Fruit fly (Drosophila melanogaster) whole organism, wandering third instar larva: Measurements from ENCODE around the gene CG31099.

Experiments used
- Abd-B ChIP-seq: fragments of >200 bp; optimal IDR thresholded peaks from 2 replicates; lab custom pipeline; 2017; ENCODE audit warnings: missing biosample characterization, missing genetic modification characterization
- Dfd ChIP-seq: fragments of >200 bp; optimal IDR thresholded peaks from 2 replicates; lab custom pipeline; 2017; ENCODE audit warnings: missing biosample characterization, missing genetic modification characterization
- Hr83 ChIP-seq: fragments of 200-300 bp; sonication (Bioruptor generic); optimal IDR thresholded peaks from 2 replicates; lab custom pipeline; 2016; ENCODE audit warnings: missing biosample characterization, mild to moderate bottlenecking, missing genetic modification characterization, moderate library complexity; ENCODE audit not compliant: poor library complexity, severe bottlenecking
- Jra ChIP-seq: sonication (Bioruptor generic); optimal IDR thresholded peaks from 2 replicates; lab custom pipeline; 2016; ENCODE audit warnings: missing biosample characterization, missing genetic modification characterization
- N ChIP-seq: fragments of >200 bp; optimal IDR thresholded peaks from 2 replicates; lab custom pipeline; 2018; ENCODE audit warnings: missing biosample characterization, missing external identifiers, missing genetic modification characterization
- br ChIP-seq: fragments of 200-800 bp; sonication (Bioruptor generic); optimal IDR thresholded peaks from 2 replicates; lab custom pipeline; 2016; ENCODE audit warnings: missing biosample characterization, missing genetic modification characterization
- h ChIP-seq: fragments of 200-800 bp; sonication (Bioruptor generic); optimal IDR thresholded peaks from 3 replicates; lab custom pipeline; 2016; ENCODE audit warnings: missing biosample characterization, mild to moderate bottlenecking, missing genetic modification characterization
- psq ChIP-seq: fragments of 200-800 bp; sonication (Bioruptor generic); optimal IDR thresholded peaks from 3 replicates; lab custom pipeline; 2017; ENCODE audit warnings: missing biosample characterization, mild to moderate bottlenecking, missing genetic modification characterization, moderate library complexity
- usp ChIP-seq: fragments of >200 bp; optimal IDR thresholded peaks from 2 replicates; lab custom pipeline; 2017; ENCODE audit warnings: missing biosample characterization, missing genetic modification characterization

- TF ChIP-seq Abd-B (no peak), h (GFP tag; lab: Kevin White, UChicago) (no peak), Dfd (GFP tag; lab: Kevin White, UChicago) (no peak), Hr83 (no peak), psq (GFP tag; lab: Kevin White, UChicago) (no peak), br (GFP tag; lab: Kevin White, UChicago) (no peak), Jra (no peak), usp (GFP tag; lab: Kevin White, UChicago) (no peak), N (GFP tag; lab: Kevin White, UChicago) (no peak)
These were observed 13.1 kb downstream of the CG31099 start, which contains the start of gene CG31097 for dm6 chr3R:25297678-25298077.
